Worm (Caenorhabditis elegans) whole organism, young adult: ENCODE data around the gene B0222.15.

Experiments
- B0019.2 ChIP-seq: fragments of 200-800 bp; sonication (Bioruptor generic); conservative IDR thresholded peaks from 2 replicates; pipeline ENCODE4 v1.3.6; 2022; ENCODE audit warnings: missing genetic modification reagents, missing genetic modification characterization, missing compliant biosample characterization
- F10E7.11 ChIP-seq: sonication (generic microtip); optimal IDR thresholded peaks from 2 replicates; lab custom pipeline; 2017; ENCODE audit warnings: mild to moderate bottlenecking, missing genetic modification characterization, moderate library complexity, missing compliant biosample characterization
- F23B12.7 ChIP-seq: sonication (generic microtip); optimal IDR thresholded peaks from 2 replicates; lab custom pipeline; 2017; ENCODE audit warnings: missing genetic modification characterization, mild to moderate bottlenecking, missing compliant biosample characterization, antibody characterized with exemption, moderate library complexity; ENCODE audit not compliant: insufficient read depth
- K11D2.4 ChIP-seq: fragments of 200-800 bp; sonication (Bioruptor generic); IDR thresholded peaks from 2 replicates; pipeline ENCODE4 v1.3.6; 2022; ENCODE audit warnings: missing genetic modification reagents, missing genetic modification characterization, missing compliant biosample characterization
- T07F8.4 ChIP-seq: sonication (generic microtip); optimal IDR thresholded peaks from 2 replicates; lab custom pipeline; 2016; ENCODE audit warnings: mild to moderate bottlenecking, missing genetic modification characterization, moderate library complexity, missing compliant biosample characterization
- Y79H2A.3 ChIP-seq: fragments of 200-800 bp; sonication (Bioruptor generic); conservative IDR thresholded peaks from 2 replicates; pipeline ENCODE4 v1.3.6; 2022; ENCODE audit warnings: missing genetic modification reagents, missing genetic modification characterization, missing compliant biosample characterization
- Y95B8A.8 ChIP-seq: fragments of 200-800 bp; sonication (Bioruptor generic); IDR thresholded peaks from 2 replicates; pipeline ENCODE4 v1.3.6; 2022; ENCODE audit warnings: missing genetic modification reagents, missing genetic modification characterization, missing compliant biosample characterization
- ama-1 ChIP-seq, 3 experiments: fragments of 150-350 bp in 1 of 3; sonication (generic microtip) in 2 of 3; optimal IDR thresholded peaks; 2 replicates each; lab custom pipeline; 2014 to 2018; ENCODE audit warnings: missing biosample characterization in 2 of 3, missing genetic modification characterization in 2 of 3, missing genetic modification reagents in 2 of 3
- aptf-2 ChIP-seq: fragments of 200-800 bp; sonication (Bioruptor generic); conservative IDR thresholded peaks from 2 replicates; pipeline ENCODE4 v1.3.6; 2022; ENCODE audit warnings: missing genetic modification reagents, missing genetic modification characterization, missing compliant biosample characterization
- attf-5 ChIP-seq: fragments of 200-800 bp; sonication (Bioruptor generic); optimal IDR thresholded peaks from 2 replicates; lab custom pipeline; 2018; ENCODE audit warnings: mild to moderate bottlenecking, missing genetic modification characterization, missing compliant biosample characterization
- bed-1 ChIP-seq: fragments of 200-800 bp; sonication (Bioruptor generic); IDR thresholded peaks from 2 replicates; pipeline ENCODE4 v1.3.6; 2022; ENCODE audit warnings: missing genetic modification reagents, missing genetic modification characterization, missing compliant biosample characterization
- cebp-2 ChIP-seq: fragments of 200-800 bp; sonication (Bioruptor generic); IDR thresholded peaks from 2 replicates; pipeline ENCODE4 v1.3.6; 2022; ENCODE audit warnings: missing genetic modification characterization, missing compliant biosample characterization
- ceh-40 ChIP-seq: fragments of 200-800 bp; sonication (Bioruptor generic); IDR thresholded peaks from 2 replicates; pipeline ENCODE4 v1.3.6; 2022; ENCODE audit warnings: missing genetic modification characterization, missing compliant biosample characterization
- ceh-58 ChIP-seq: fragments of 200-800 bp; sonication (Bioruptor generic); IDR thresholded peaks from 2 replicates; pipeline ENCODE4 v1.3.6; 2022; ENCODE audit warnings: missing genetic modification characterization, missing compliant biosample characterization
- chd-7 ChIP-seq: sonication (generic microtip); optimal IDR thresholded peaks from 2 replicates; lab custom pipeline; 2016; ENCODE audit warnings: mild to moderate bottlenecking, missing genetic modification characterization, moderate library complexity, missing compliant biosample characterization
- efl-1 ChIP-seq: fragments of 150-350 bp; optimal IDR thresholded peaks from 2 replicates; lab custom pipeline; 2014; ENCODE audit warnings: missing biosample characterization, missing genetic modification reagents, missing genetic modification characterization
- ekl-4 ChIP-seq: fragments of 200-800 bp; sonication (Bioruptor generic); IDR thresholded peaks from 2 replicates; pipeline ENCODE4 v1.3.6; 2022; ENCODE audit warnings: missing genetic modification reagents, missing genetic modification characterization, missing compliant biosample characterization
- ets-4 ChIP-seq: fragments of 200-800 bp; sonication (Bioruptor generic); optimal IDR thresholded peaks from 2 replicates; lab custom pipeline; 2018; ENCODE audit warnings: mild to moderate bottlenecking, missing genetic modification characterization, missing compliant biosample characterization
- hlh-12 ChIP-seq: sonication (generic microtip); optimal IDR thresholded peaks from 2 replicates; lab custom pipeline; 2016; ENCODE audit warnings: missing genetic modification characterization, missing compliant biosample characterization
- hmg-1.2 ChIP-seq: fragments of 200-800 bp; sonication (Bioruptor generic); IDR thresholded peaks from 2 replicates; pipeline ENCODE4 v1.3.6; 2022; ENCODE audit warnings: missing genetic modification reagents, missing genetic modification characterization, missing compliant biosample characterization
- lag-1 ChIP-seq: fragments of 200-800 bp; sonication (Bioruptor generic); IDR thresholded peaks from 2 replicates; pipeline ENCODE4 v1.3.6; 2022; ENCODE audit warnings: missing genetic modification reagents, missing genetic modification characterization, missing compliant biosample characterization
- let-526 ChIP-seq: fragments of 200-800 bp; sonication (Bioruptor generic); IDR thresholded peaks from 2 replicates; pipeline ENCODE4 v1.3.6; 2022; ENCODE audit warnings: missing genetic modification reagents, missing genetic modification characterization, missing compliant biosample characterization
- lin-54 ChIP-seq: fragments of 200-800 bp; sonication (Bioruptor generic); optimal IDR thresholded peaks from 2 replicates; lab custom pipeline; 2018; ENCODE audit warnings: mild to moderate bottlenecking, missing genetic modification characterization, missing compliant biosample characterization
- lir-1 ChIP-seq: fragments of 200-800 bp; sonication (Bioruptor generic); conservative IDR thresholded peaks from 2 replicates; pipeline ENCODE4 v1.3.6; 2022; ENCODE audit warnings: missing genetic modification reagents, missing genetic modification characterization, missing compliant biosample characterization
- madf-10 ChIP-seq: sonication (generic microtip); optimal IDR thresholded peaks from 2 replicates; lab custom pipeline; 2016; ENCODE audit warnings: mild to moderate bottlenecking, missing genetic modification characterization, missing compliant biosample characterization
- madf-8 ChIP-seq: fragments of 200-800 bp; sonication (Bioruptor generic); conservative IDR thresholded peaks from 2 replicates; pipeline ENCODE4 v1.3.6; 2022; ENCODE audit warnings: missing genetic modification reagents, missing genetic modification characterization, missing compliant biosample characterization
- mcd-1 ChIP-seq: fragments of 200-800 bp; sonication (Bioruptor generic); IDR thresholded peaks from 2 replicates; pipeline ENCODE4 v1.3.6; 2022; ENCODE audit warnings: missing genetic modification reagents, missing genetic modification characterization, missing compliant biosample characterization
- mel-28 ChIP-seq: sonication (generic microtip); optimal IDR thresholded peaks from 2 replicates; lab custom pipeline; 2016; ENCODE audit warnings: borderline replicate concordance, mild to moderate bottlenecking, missing genetic modification characterization, missing compliant biosample characterization
- mxl-1 ChIP-seq: sonication (generic microtip); optimal IDR thresholded peaks from 2 replicates; lab custom pipeline; 2016; ENCODE audit warnings: missing genetic modification characterization, missing compliant biosample characterization
- nfya-1 ChIP-seq: sonication (generic microtip); optimal IDR thresholded peaks from 2 replicates; lab custom pipeline; 2017; ENCODE audit warnings: antibody characterized with exemption, missing compliant biosample characterization, missing genetic modification characterization, borderline replicate concordance; ENCODE audit not compliant: insufficient read depth
- nfyb-1 ChIP-seq: fragments of 200-800 bp; sonication (Bioruptor generic); IDR thresholded peaks from 2 replicates; pipeline ENCODE4 v1.3.6; 2022; ENCODE audit warnings: missing genetic modification reagents, missing genetic modification characterization, missing compliant biosample characterization
- nhr-80 ChIP-seq: sonication (generic microtip); optimal IDR thresholded peaks from 2 replicates; lab custom pipeline; 2016; ENCODE audit warnings: missing genetic modification characterization, missing compliant biosample characterization
- rec-8 ChIP-seq, 2 experiments: sonication (generic microtip); optimal IDR thresholded peaks; 2 replicates each; lab custom pipeline; 2016; ENCODE audit warnings: mild to moderate bottlenecking in 2 of 2, missing genetic modification characterization in 2 of 2, missing genetic modification reagents in 2 of 2, missing genotype in 2 of 2, missing biosample characterization in 1 of 2, missing compliant biosample characterization in 1 of 2, moderate library complexity in 1 of 2
- repo-1 ChIP-seq: sonication (generic microtip); optimal IDR thresholded peaks from 2 replicates; lab custom pipeline; 2017; ENCODE audit warnings: mild to moderate bottlenecking, missing genetic modification characterization, missing compliant biosample characterization
- rpc-1 ChIP-seq, 2 experiments: fragments of 150-350 bp in 1 of 2; sonication (generic microtip) in 1 of 2; optimal IDR thresholded peaks; 2 replicates each; lab custom pipeline; 2014 to 2018; ENCODE audit warnings: missing biosample characterization in 1 of 2, missing genetic modification characterization in 1 of 2, missing genetic modification reagents in 1 of 2, missing genotype in 1 of 2
- snpc-1.1 ChIP-seq: sonication (generic microtip); optimal IDR thresholded peaks from 2 replicates; lab custom pipeline; 2017; ENCODE audit warnings: missing genetic modification characterization, mild to moderate bottlenecking, missing compliant biosample characterization, antibody characterized with exemption, moderate library complexity, missing genotype, missing genetic modification reagents; ENCODE audit not compliant: insufficient read depth
- somi-1 ChIP-seq: fragments of 200-800 bp; sonication (Bioruptor generic); optimal IDR thresholded peaks from 2 replicates; lab custom pipeline; 2018; ENCODE audit warnings: mild to moderate bottlenecking, missing genetic modification characterization, missing compliant biosample characterization
- sptf-2 ChIP-seq: fragments of 200-800 bp; sonication (Bioruptor generic); optimal IDR thresholded peaks from 2 replicates; lab custom pipeline; 2018; ENCODE audit warnings: mild to moderate bottlenecking, missing genetic modification characterization, missing compliant biosample characterization
- tbx-9 ChIP-seq: sonication (generic microtip); optimal IDR thresholded peaks from 2 replicates; lab custom pipeline; 2016; ENCODE audit warnings: borderline replicate concordance, missing genetic modification characterization, inconsistent platforms, missing compliant biosample characterization
- ztf-25 ChIP-seq: fragments of 200-800 bp; sonication (Bioruptor generic); IDR thresholded peaks from 2 replicates; pipeline ENCODE4 v1.3.6; 2022; ENCODE audit warnings: missing genetic modification reagents, missing genetic modification characterization, missing compliant biosample characterization

The B0222.15 gene

ce11 chrV:9175218-9175837, 18.7 kb upstream of the B0222.15 start, which contains the start of gene spas-1 (continued):
- TF ChIP-seq ztf-25, result no peak
- TF ChIP-seq nfya-1, result no peak
- TF ChIP-seq repo-1 (tag; lab: Kevin White, UChicago), result peak; percentile 38
- TF ChIP-seq bed-1 (GFP tag; lab: Robert Waterston, UW), result no peak
- TF ChIP-seq F23B12.7 (tag; lab: Kevin White, UChicago), result peak; percentile 88
- no peak for TF ChIP-seq aptf-2 (GFP tag; lab: Robert Waterston, UW)
- TF ChIP-seq mel-28, result no peak
- TF ChIP-seq cebp-2, result no peak
- TF ChIP-seq K11D2.4 (GFP tag; lab: Robert Waterston, UW), result peak; percentile 40; the same call in 1 of the 2 replicates
- TF ChIP-seq madf-8, result no peak; the same call in 1 of the 2 replicates
- no peak for TF ChIP-seq ceh-58 (GFP tag; lab: Robert Waterston, UW)

DNA sequence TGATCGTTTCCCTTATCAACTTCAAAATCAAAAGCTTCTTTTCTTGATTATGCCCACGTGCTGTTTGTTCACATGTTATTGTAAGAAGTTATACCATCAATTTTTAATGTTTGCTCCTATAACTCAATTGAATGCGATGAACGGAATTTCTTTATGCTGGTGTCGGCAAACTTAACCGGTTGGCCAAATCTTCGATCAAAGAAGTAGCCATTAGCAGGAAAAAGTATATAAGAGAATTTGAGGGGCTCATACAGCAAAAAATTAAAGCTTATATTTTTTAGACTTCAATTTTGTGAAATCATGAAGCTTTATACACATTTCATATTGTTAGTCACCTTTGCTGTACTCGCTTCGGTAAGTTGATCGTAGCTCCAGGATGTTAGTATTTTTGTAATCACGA, 17.2 kb upstream of the B0222.15 start, which contains the start of gene pqn-16:
pqn-16 (plus strand) TSS at position 301 of the 400 bp plus-strand sequence.
- TF ChIP-seq somi-1 (no peak), B0019.2 (GFP tag; lab: Robert Waterston, UW) (no peak), Y79H2A.3 (no peak), lag-1 (GFP tag; lab: Robert Waterston, UW) (no peak), mxl-1 (tag; lab: Kevin White, UChicago) (no peak)

DNA sequence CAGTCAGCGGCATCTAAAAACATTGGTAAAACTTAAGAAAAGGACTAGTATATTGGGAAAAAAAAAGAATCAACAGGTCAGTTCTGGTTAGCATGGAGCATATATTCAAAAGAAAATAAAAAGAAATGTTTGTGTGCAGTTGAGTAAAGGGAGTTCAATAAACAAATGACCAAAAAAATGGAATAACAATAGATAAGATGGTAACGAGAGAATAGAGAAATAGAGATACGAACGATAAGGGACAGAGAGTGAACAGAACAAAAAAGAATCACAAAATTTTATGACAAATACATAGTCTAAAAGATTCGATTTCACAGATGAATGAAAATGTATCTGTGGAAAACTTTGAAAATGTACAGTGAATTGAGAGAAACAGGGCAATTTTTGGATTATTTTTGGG, 16.4 kb upstream of the B0222.15 start, which contains the start of gene gad-3:
gad-3 (minus strand) TSS at position 17 of the 400 bp plus-strand sequence.
- TF ChIP-seq sptf-2 (GFP tag; lab: Kevin White, UChicago) (no peak), lin-54 (no peak), nhr-80 (tag; lab: Kevin White, UChicago) (peak; percentile 60), madf-10 (tag; lab: Kevin White, UChicago) (no peak), nfyb-1 (GFP tag; lab: Robert Waterston, UW) (no peak), ets-4 (GFP tag; lab: Kevin White, UChicago) (no peak), Y95B8A.8 (GFP tag; lab: Robert Waterston, UW) (no peak), ztf-25 (no peak), mxl-1 (tag; lab: Kevin White, UChicago) (no peak)

DNA sequence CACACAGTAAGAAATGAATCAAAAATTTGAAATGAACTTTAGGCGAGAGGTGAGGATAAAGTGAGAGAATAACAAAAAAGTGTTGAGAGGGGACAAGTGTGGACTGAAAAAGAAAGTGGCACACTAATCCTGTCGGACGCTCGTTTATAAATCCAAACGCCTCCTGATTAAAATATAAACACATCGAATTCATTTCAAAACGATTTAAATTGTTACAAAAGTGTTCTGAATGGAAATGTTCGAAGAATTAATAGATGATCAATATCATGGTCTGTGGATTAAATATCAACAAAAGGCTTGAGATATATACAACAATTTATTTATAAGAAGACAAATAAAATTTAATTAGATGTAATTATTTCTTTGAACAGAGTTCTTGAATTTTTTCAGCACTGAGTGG, 11.5 kb upstream of the B0222.15 start, which contains the start of gene B0222.11:
B0222.11 (minus strand) TSS at position 101 of the 400 bp plus-strand sequence.
- TF ChIP-seq ekl-4 (GFP tag; lab: Robert Waterston, UW), result no peak
- no peak for TF ChIP-seq hlh-12
- TF ChIP-seq attf-5, result no peak

DNA sequence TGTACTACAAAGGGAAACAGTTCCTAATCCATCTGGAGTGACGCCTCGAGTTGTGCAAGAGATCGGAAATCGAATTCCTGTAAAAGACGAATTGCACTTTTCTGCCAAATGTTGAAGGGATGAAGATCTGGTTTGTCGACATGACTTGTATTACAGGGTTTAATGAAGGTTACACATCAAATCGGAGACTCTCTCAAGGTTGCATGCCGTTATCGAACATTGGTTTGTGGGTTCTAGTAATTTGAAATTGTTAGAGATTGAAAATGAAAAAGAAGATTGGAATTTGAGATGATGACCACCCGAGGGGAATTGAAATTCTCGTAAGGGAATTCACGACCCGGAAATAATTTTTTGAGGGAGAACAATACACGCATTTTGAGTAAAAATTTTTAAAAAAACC, 9.7 kb upstream of the B0222.15 start:
- no peak for TF ChIP-seq tbx-9 (tag; lab: Kevin White, UChicago)
- TF ChIP-seq let-526 (GFP tag; lab: Robert Waterston, UW), result no peak
- no peak for TF ChIP-seq lir-1 (GFP tag; lab: Robert Waterston, UW)
- TF ChIP-seq snpc-1.1 (tag; lab: Kevin White, UChicago), result no peak
- TF ChIP-seq T07F8.4 (tag; lab: Kevin White, UChicago), result no peak
- no peak for TF ChIP-seq ceh-40
- no peak for TF ChIP-seq mcd-1 (GFP tag; lab: Robert Waterston, UW)
- TF ChIP-seq rec-8 (tag; optimal IDR thresholded peaks at IDR 0.05; lab: Kevin White, UChicago), result no peak
- no peak for TF ChIP-seq hmg-1.2
- no peak for TF ChIP-seq rpc-1 (optimal IDR thresholded peaks at IDR 0.05; lab: Kevin White, UChicago)
- no peak for TF ChIP-seq rpc-1 (tag; optimal IDR thresholded peaks at IDR 0.05; lab: Kevin White, UChicago)
- TF ChIP-seq chd-7 (tag; lab: Kevin White, UChicago), result no peak
- TF ChIP-seq F10E7.11 (tag; lab: Kevin White, UChicago), result no peak
- no peak for TF ChIP-seq efl-1 (GFP tag; lab: Kevin White, UChicago)
- TF ChIP-seq ama-1 (optimal IDR thresholded peaks at IDR 0.05; lab: Kevin White, UChicago), result no peak
- TF ChIP-seq ama-1 (GFP tag; optimal IDR thresholded peaks at IDR 0.05; lab: Kevin White, UChicago), result no peak
